Fruit fly (Drosophila melanogaster): ENCODE data around the gene CG5498.

- TF ChIP-seq pan (optimal IDR thresholded peaks at IDR 0.05) (no peak), CG8478 (optimal IDR thresholded peaks at IDR 0.05) (no peak), psq (optimal IDR thresholded peaks at IDR 0.05) (no peak)
Measured at dm6 chr3L:20385969-20386370, 2.1 kb upstream of the CG5498 start.

Measured in whole organism.